Worm (Caenorhabditis elegans) whole organism, L4/young adult: Measurements from ENCODE around the gene flp-12.

Source experiments
- W03F9.2 ChIP-seq: fragments of 150-350 bp; optimal IDR thresholded peaks from 2 replicates; lab custom pipeline; 2014; ENCODE audit warnings: missing biosample characterization, missing genetic modification characterization
- dao-5 ChIP-seq: sonication (generic microtip); optimal IDR thresholded peaks from 2 replicates; lab custom pipeline; 2016; ENCODE audit warnings: missing genotype, missing genetic modification characterization, moderate library complexity, missing compliant biosample characterization
- him-1 ChIP-seq: sonication (generic microtip); optimal IDR thresholded peaks from 2 replicates; lab custom pipeline; 2016; ENCODE audit warnings: missing genotype, missing genetic modification reagents, missing genetic modification characterization, missing compliant biosample characterization

DNA sequence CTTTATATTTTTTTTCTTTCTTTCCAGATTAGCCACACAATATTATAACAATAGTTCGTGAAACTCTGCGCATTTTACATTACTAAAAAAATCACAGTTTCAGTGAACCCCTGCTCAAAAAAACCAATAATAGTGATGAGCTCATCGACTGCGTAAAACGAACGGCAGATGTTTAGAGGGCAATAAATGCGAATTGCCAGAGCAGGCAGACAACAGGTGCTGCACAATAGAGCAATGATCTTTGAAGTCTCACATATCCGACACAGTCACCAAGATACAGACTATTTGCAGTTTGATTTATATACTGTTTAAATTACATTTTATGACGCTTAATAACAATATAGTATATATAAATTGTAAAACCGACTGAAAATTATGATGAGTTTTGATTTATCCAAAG, 17.5 kb upstream of the flp-12 start:
- TF ChIP-seq him-1 (no peak), dao-5 (tag; lab: Kevin White, UChicago) (no peak), W03F9.2 (tag; lab: Kevin White, UChicago) (no peak)
